Fruit fly (Drosophila melanogaster) whole organism, embryonic: Measurements from ENCODE around the gene CG5808.
A peak's percentile ranks its signal among the peaks of the same experiment; 100 is the strongest.

Experiments
- Abd-B ChIP-seq: fragments of 200-800 bp; sonication (Bioruptor generic); optimal IDR thresholded peaks from 2 replicates; lab custom pipeline; 2018; ENCODE audit warnings: missing biosample characterization, mild to moderate bottlenecking, missing genetic modification characterization, moderate library complexity
- B-H1 ChIP-seq: fragments of 200-800 bp; sonication (Bioruptor generic); IDR thresholded peaks from 3 replicates; pipeline ENCODE4 v1.3.6; 2022; ENCODE audit warnings: missing biosample characterization, missing genetic modification characterization
- CG13424 ChIP-seq: fragments of 200-800 bp; sonication (Bioruptor generic); optimal IDR thresholded peaks from 2 replicates; lab custom pipeline; 2019; ENCODE audit warnings: missing biosample characterization, mild to moderate bottlenecking, missing genetic modification characterization, moderate library complexity
- CG15479 ChIP-seq: fragments of 200-800 bp; sonication (Bioruptor generic); optimal IDR thresholded peaks from 3 replicates; lab custom pipeline; 2019; ENCODE audit warnings: missing biosample characterization, mild to moderate bottlenecking, missing genetic modification characterization, moderate library complexity
- CG17568 ChIP-seq: fragments of 200-800 bp; sonication (Bioruptor generic); optimal IDR thresholded peaks from 2 replicates; lab custom pipeline; 2018; ENCODE audit warnings: missing biosample characterization, mild to moderate bottlenecking, missing genetic modification characterization, moderate library complexity
- CG32767 ChIP-seq: fragments of 200-800 bp; sonication (Bioruptor generic); IDR thresholded peaks from 2 replicates; pipeline ENCODE4 v1.3.6; 2022; ENCODE audit warnings: missing biosample characterization, missing genetic modification characterization
- CG3281 ChIP-seq: fragments of 200-800 bp; sonication (Bioruptor generic); optimal IDR thresholded peaks from 3 replicates; lab custom pipeline; 2017; ENCODE audit warnings: missing biosample characterization, mild to moderate bottlenecking, missing genetic modification characterization
- CG7372 ChIP-seq: fragments of 200-800 bp; sonication (Bioruptor generic); IDR thresholded peaks from 2 replicates; pipeline ENCODE4 v1.3.6; 2022; ENCODE audit warnings: missing biosample characterization, missing genetic modification characterization
- CG7987 ChIP-seq: fragments of 200-800 bp; sonication (Bioruptor generic); optimal IDR thresholded peaks from 2 replicates; lab custom pipeline; 2018; ENCODE audit warnings: missing biosample characterization, mild to moderate bottlenecking, missing genetic modification characterization, moderate library complexity
- CG9727 ChIP-seq: fragments of 200-800 bp; sonication (Bioruptor generic); optimal IDR thresholded peaks from 3 replicates; lab custom pipeline; 2017; ENCODE audit warnings: missing biosample characterization, mild to moderate bottlenecking, missing genetic modification characterization
- D19A ChIP-seq: fragments of 200-800 bp; optimal IDR thresholded peaks from 3 replicates; lab custom pipeline; 2019; ENCODE audit warnings: missing biosample characterization, mild to moderate bottlenecking, missing genetic modification characterization, moderate library complexity
- D19B ChIP-seq: fragments of 200-800 bp; sonication (Bioruptor generic); optimal IDR thresholded peaks from 2 replicates; lab custom pipeline; 2017; ENCODE audit warnings: missing biosample characterization, mild to moderate bottlenecking, missing genetic modification characterization
- Deaf1 ChIP-seq: fragments of 200-800 bp; optimal IDR thresholded peaks from 3 replicates; lab custom pipeline; 2019; ENCODE audit warnings: missing biosample characterization, mild to moderate bottlenecking, missing genetic modification characterization, moderate library complexity
- Drgx ChIP-seq: fragments of 200-800 bp; sonication (Bioruptor generic); IDR thresholded peaks from 2 replicates; pipeline ENCODE4 v1.3.6; 2022; ENCODE audit warnings: missing biosample characterization, missing genetic modification characterization
- Eip74EF ChIP-seq, 2 experiments: fragments of 200-800 bp in 1 of 2; fragments of >200 bp in 1 of 2; sonication (Bioruptor generic) in 1 of 2; optimal IDR thresholded peaks; 2 replicates each; lab custom pipeline; 2017 to 2019; ENCODE audit warnings: missing biosample characterization in 2 of 2, missing genetic modification characterization in 2 of 2, mild to moderate bottlenecking in 1 of 2, moderate library complexity in 1 of 2
- Elba2 ChIP-seq: fragments of 200-800 bp; sonication (Bioruptor generic); optimal IDR thresholded peaks from 3 replicates; lab custom pipeline; 2016; ENCODE audit warnings: missing biosample characterization, missing genetic modification characterization
- Ets97D ChIP-seq: fragments of 200-800 bp; sonication (Bioruptor generic); optimal IDR thresholded peaks from 3 replicates; lab custom pipeline; 2016; ENCODE audit warnings: missing biosample characterization, missing genetic modification characterization
- Fer1 ChIP-seq: fragments of 200-800 bp; sonication (Bioruptor generic); optimal IDR thresholded peaks from 2 replicates; lab custom pipeline; 2017; ENCODE audit warnings: missing biosample characterization, mild to moderate bottlenecking, missing genetic modification characterization
- Mes4 ChIP-seq: fragments of 200-800 bp; sonication (Bioruptor generic); optimal IDR thresholded peaks from 2 replicates; lab custom pipeline; 2016; ENCODE audit warnings: missing biosample characterization, missing genetic modification characterization
- Myb ChIP-seq: fragments of 200-800 bp; sonication (Bioruptor generic); optimal IDR thresholded peaks from 2 replicates; lab custom pipeline; 2016; ENCODE audit warnings: missing biosample characterization, missing genetic modification characterization
- NK7.1 ChIP-seq: fragments of 200-800 bp; sonication (Bioruptor generic); optimal IDR thresholded peaks from 3 replicates; lab custom pipeline; 2016; ENCODE audit warnings: missing biosample characterization, missing genetic modification characterization
- Nf-YC ChIP-seq: fragments of 200-800 bp; optimal IDR thresholded peaks from 3 replicates; lab custom pipeline; 2019; ENCODE audit warnings: missing biosample characterization, mild to moderate bottlenecking, missing genetic modification characterization, moderate library complexity
- Opbp ChIP-seq: fragments of 200-800 bp; sonication (Bioruptor generic); IDR thresholded peaks from 3 replicates; pipeline ENCODE4 v1.3.6; 2022; ENCODE audit warnings: missing biosample characterization, missing genetic modification characterization; ENCODE audit not compliant: partially characterized antibody
- Ravus ChIP-seq: fragments of 200-800 bp; sonication (Bioruptor generic); IDR thresholded peaks from 2 replicates; pipeline ENCODE4 v1.3.6; 2022; ENCODE audit warnings: missing biosample characterization, missing genetic modification characterization
- Trl ChIP-seq, 3 experiments: fragments of >200 bp in 2 of 3; fragments of 200-800 bp in 1 of 3; sonication (Bioruptor generic) in 1 of 3; optimal IDR thresholded peaks; 2 replicates in 1 of 3; 3 replicates in 2 of 3; lab custom pipeline; 2016 to 2017; ENCODE audit warnings: missing biosample characterization in 1 of 3, missing genetic modification characterization in 1 of 3
- bcd ChIP-seq: fragments of 200-800 bp; sonication (Bioruptor generic); optimal IDR thresholded peaks from 2 replicates; lab custom pipeline; 2017; ENCODE audit warnings: missing biosample characterization, mild to moderate bottlenecking, missing genetic modification characterization
- dmrt11E ChIP-seq: fragments of 200-800 bp; sonication (Bioruptor generic); optimal IDR thresholded peaks from 3 replicates; lab custom pipeline; 2018; ENCODE audit warnings: missing biosample characterization, mild to moderate bottlenecking, missing genetic modification characterization, moderate library complexity
- gem ChIP-seq: fragments of 200-800 bp; sonication (Bioruptor generic); optimal IDR thresholded peaks from 2 replicates; lab custom pipeline; 2019; ENCODE audit warnings: missing biosample characterization, mild to moderate bottlenecking, missing genetic modification characterization, moderate library complexity
- gfzf ChIP-seq: fragments of 200-800 bp; sonication (Bioruptor generic); optimal IDR thresholded peaks from 2 replicates; lab custom pipeline; 2016; ENCODE audit warnings: missing biosample characterization, mild to moderate bottlenecking, missing genetic modification characterization, moderate library complexity
- mam ChIP-seq: fragments of 200-800 bp; sonication (Bioruptor generic); optimal IDR thresholded peaks from 3 replicates; lab custom pipeline; 2016; ENCODE audit warnings: missing biosample characterization, missing genetic modification characterization
- phol ChIP-seq: fragments of 200-800 bp; sonication (Bioruptor generic); optimal IDR thresholded peaks from 3 replicates; lab custom pipeline; 2018; ENCODE audit warnings: missing biosample characterization, mild to moderate bottlenecking, missing genetic modification characterization, moderate library complexity
- pita ChIP-seq: fragments of 200-800 bp; sonication (Bioruptor generic); optimal IDR thresholded peaks from 2 replicates; lab custom pipeline; 2017; ENCODE audit warnings: missing biosample characterization, mild to moderate bottlenecking, missing genetic modification characterization
- sens ChIP-seq: fragments of 200-800 bp; sonication (Bioruptor generic); peaks from one replicate; lab custom pipeline; 2016; ENCODE audit warnings: missing biosample characterization, missing genetic modification characterization
- sima ChIP-seq: fragments of 200-800 bp; sonication (Bioruptor generic); optimal IDR thresholded peaks from 2 replicates; lab custom pipeline; 2016; ENCODE audit warnings: missing biosample characterization, missing genetic modification characterization
- tll ChIP-seq, 2 experiments: fragments of 200-800 bp in 1 of 2; fragments of >200 bp in 1 of 2; sonication (Bioruptor generic) in 1 of 2; optimal IDR thresholded peaks; 2 replicates each; lab custom pipeline; 2017 to 2019; ENCODE audit warnings: missing biosample characterization in 2 of 2, missing genetic modification characterization in 2 of 2, mild to moderate bottlenecking in 1 of 2, moderate library complexity in 1 of 2
- zen ChIP-seq: fragments of 200-800 bp; sonication (Bioruptor generic); optimal IDR thresholded peaks from 3 replicates; lab custom pipeline; 2018; ENCODE audit warnings: missing biosample characterization, mild to moderate bottlenecking, missing genetic modification characterization, moderate library complexity

Gene CG5808

DNA sequence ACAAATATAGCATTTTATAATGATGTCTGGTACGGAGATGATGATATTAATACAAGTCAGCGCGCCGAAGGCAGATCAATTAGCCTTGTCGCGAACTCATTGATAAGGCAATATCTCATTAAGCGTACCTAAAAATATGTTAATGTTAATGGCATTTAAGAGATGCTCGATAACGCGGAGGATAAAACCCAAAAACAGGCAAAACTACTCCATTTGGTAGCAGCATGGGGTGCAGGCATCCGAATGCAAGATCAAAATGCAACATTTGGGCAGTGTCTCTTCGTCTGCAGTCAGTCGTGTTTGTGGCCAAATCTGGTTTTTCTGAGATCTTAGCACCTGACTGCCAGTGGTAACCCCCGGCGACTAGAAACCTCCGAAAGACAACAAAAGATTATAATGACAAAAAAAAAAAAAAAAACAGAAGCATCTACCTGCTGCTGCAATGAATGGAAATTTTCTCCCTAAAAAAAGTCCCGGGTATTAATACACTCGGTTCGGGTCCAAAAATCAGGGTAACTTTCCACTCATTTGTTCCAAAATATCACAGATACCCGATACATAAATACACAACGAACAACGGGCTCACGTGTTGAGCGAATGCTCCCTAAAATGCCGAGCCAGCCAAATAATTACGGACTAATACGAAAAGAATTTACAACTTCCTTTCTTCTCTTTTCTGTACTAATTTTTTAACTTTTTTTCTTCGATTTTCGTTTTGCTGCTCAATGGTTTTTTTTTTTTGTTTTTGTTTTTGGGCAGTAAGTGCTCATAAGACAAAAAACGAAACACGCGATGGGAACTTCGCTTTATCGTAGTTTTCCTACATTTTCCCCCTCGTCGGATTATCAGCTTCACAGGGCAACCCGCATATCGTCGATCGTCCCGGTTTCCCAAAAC lies 29.4 kb upstream of the CG5808 start (continued):
- TF ChIP-seq tll (GFP tag; optimal IDR thresholded peaks at IDR 0.05; lab: Kevin White, UChicago), result no peak
- peak; percentile 53 for TF ChIP-seq CG15479 (GFP tag; lab: Kevin White, UChicago)
- TF ChIP-seq CG32767 (GFP tag; lab: Robert Waterston, UW), result no peak
- no peak for TF ChIP-seq Eip74EF (GFP tag; optimal IDR thresholded peaks at IDR 0.05; lab: Kevin White, UChicago)
- TF ChIP-seq zen (tag; lab: Kevin White, UChicago), result peak; percentile 84
- no peak for TF ChIP-seq sima (GFP tag; lab: Kevin White, UChicago)
- TF ChIP-seq bcd (GFP tag; lab: Kevin White, UChicago), result no peak
- no peak for TF ChIP-seq CG9727 (GFP tag; lab: Kevin White, UChicago)
- TF ChIP-seq NK7.1 (GFP tag; lab: Kevin White, UChicago), result no peak

DNA sequence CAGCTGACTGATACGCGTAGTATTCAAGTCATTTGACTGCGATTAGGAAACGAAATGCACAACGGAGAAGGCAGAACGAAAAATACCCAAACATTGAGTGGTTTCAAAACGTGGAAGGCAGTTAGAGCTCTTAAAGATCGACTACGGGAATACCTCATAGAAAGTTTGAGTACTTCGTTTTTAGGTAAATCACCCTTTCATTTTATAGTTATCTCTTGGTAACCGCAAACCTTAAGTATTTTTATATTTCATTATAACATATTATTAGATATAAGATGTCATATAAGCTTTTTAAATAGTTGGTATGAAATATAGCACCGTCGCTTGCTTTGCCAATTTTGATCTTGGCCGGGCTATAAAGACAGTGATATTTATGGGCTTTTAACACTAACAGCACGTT lies 28.3 kb upstream of the CG5808 start:
- TF ChIP-seq Ravus (GFP tag; lab: Robert Waterston, UW) (no peak), Fer1 (no peak), CG32767 (GFP tag; lab: Robert Waterston, UW) (no peak), B-H1 (GFP tag; lab: Robert Waterston, UW) (no peak), Myb (no peak), gfzf (no peak), D19B (peak; percentile 37), Elba2 (GFP tag; lab: Kevin White, UChicago) (no peak), D19A (tag; lab: Kevin White, UChicago) (peak; percentile 4), dmrt11E (tag; lab: Kevin White, UChicago) (peak; percentile 2), Abd-B (GFP tag; lab: Kevin White, UChicago) (no peak), Drgx (no peak), CG7372 (no peak), sens (GFP tag; lab: Kevin White, UChicago) (peak; percentile 52), phol (tag; lab: Kevin White, UChicago) (no peak), Nf-YC (tag; lab: Kevin White, UChicago) (no peak), gem (tag; lab: Kevin White, UChicago) (peak; percentile 30), CG13424 (tag; lab: Kevin White, UChicago) (no peak)

DNA sequence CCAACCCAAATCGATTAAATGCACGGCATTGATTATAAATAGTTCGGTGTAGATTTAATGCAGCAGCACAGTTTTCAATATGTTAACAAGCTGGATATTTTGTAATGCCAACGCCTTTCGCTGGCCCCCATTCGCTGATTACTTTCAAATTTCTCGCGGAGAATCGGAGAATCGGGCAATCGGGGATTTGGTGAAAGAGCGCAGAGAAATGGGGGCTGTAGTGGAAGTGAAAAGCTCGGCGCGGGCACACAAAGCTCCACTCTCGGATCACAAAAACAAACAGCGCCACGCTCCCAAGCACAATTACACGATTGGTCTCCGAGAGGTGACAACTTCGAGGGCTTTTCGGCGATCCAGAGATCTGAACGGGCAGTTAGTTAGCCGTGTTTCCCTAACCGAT lies 24.8 kb upstream of the CG5808 start, which contains the start of gene Esp:
Gene Esp (plus strand): TSS at position 301 of the 400 bp plus-strand sequence.
- TF ChIP-seq Opbp, result 0 out of 3 replicates have a peak, but pooled peaks have one; percentile 7
- TF ChIP-seq CG7987, result no peak
- no peak for TF ChIP-seq Mes4
- TF ChIP-seq Ets97D (GFP tag; lab: Kevin White, UChicago), result no peak
- TF ChIP-seq Trl (optimal IDR thresholded peaks at IDR 0.05; lab: Kevin White, UChicago), result peak in 1 of 2 experiments; percentile 19
- no peak for TF ChIP-seq Trl (GFP tag; optimal IDR thresholded peaks at IDR 0.05; lab: Kevin White, UChicago)
- no peak for TF ChIP-seq CG17568 (GFP tag; lab: Kevin White, UChicago)
- no peak for TF ChIP-seq CG3281
- TF ChIP-seq sens (GFP tag; lab: Kevin White, UChicago), result peak; percentile 39
- peak; percentile 53 for TF ChIP-seq Deaf1
- no peak for TF ChIP-seq pita (GFP tag; lab: Kevin White, UChicago)
- TF ChIP-seq mam (GFP tag; lab: Kevin White, UChicago), result no peak
